Worm (Caenorhabditis elegans) whole organism, midembryonic: ENCODE results near the gene T10H4.4.
"Not testable (repeated sequence)": the region's sequence is repeated elsewhere in the genome, so short reads cannot be mapped to it uniquely, and the experiment has no call there.

ENCODE experiments used
- T22C8.4 ChIP-seq: fragments of 200-800 bp; sonication (Bioruptor generic); IDR thresholded peaks from 2 replicates; pipeline ENCODE4 v1.3.6; 2022; ENCODE audit warnings: missing genetic modification characterization, missing compliant biosample characterization
- cog-1 ChIP-seq: sonication (generic microtip); optimal IDR thresholded peaks from 2 replicates; lab custom pipeline; 2016; ENCODE audit warnings: missing genetic modification characterization, missing compliant biosample characterization
- flt-1 ChIP-seq: fragments of 200-800 bp; sonication (Bioruptor generic); IDR thresholded peaks from 2 replicates; pipeline ENCODE4 v1.3.6; 2022; ENCODE audit warnings: missing genetic modification characterization, missing compliant biosample characterization
- klf-2 ChIP-seq: fragments of 200-800 bp; sonication (Bioruptor generic); conservative IDR thresholded peaks from 2 replicates; pipeline ENCODE4 v1.3.6; 2022; ENCODE audit warnings: missing genetic modification reagents, missing genetic modification characterization, missing compliant biosample characterization
- med-1 ChIP-seq: sonication (generic microtip); optimal IDR thresholded peaks from 2 replicates; lab custom pipeline; 2017; ENCODE audit warnings: missing genetic modification characterization, mild to moderate bottlenecking, missing compliant biosample characterization, antibody characterized with exemption, missing genetic modification reagents; ENCODE audit not compliant: insufficient read depth
- ref-1 ChIP-seq: fragments of 200-800 bp; sonication (Bioruptor generic); conservative IDR thresholded peaks from 2 replicates; pipeline ENCODE4 v1.3.6; 2022; ENCODE audit warnings: missing genetic modification reagents, missing genetic modification characterization, missing compliant biosample characterization
- tab-1 ChIP-seq: fragments of 200-800 bp; sonication (Bioruptor generic); IDR thresholded peaks from 2 replicates; pipeline ENCODE4 v1.3.6; 2022; ENCODE audit warnings: missing genetic modification characterization, missing compliant biosample characterization
- ztf-23 ChIP-seq: fragments of 200-800 bp; sonication (Bioruptor generic); IDR thresholded peaks from 2 replicates; pipeline ENCODE4 v1.3.6; 2022; ENCODE audit warnings: missing genetic modification reagents, missing genetic modification characterization, missing compliant biosample characterization
- ztf-29 ChIP-seq: fragments of 200-800 bp; sonication (Bioruptor generic); IDR thresholded peaks from 2 replicates; pipeline ENCODE4 v1.3.6; 2022; ENCODE audit warnings: missing genetic modification reagents, missing genetic modification characterization, missing compliant biosample characterization

T10H4.4 gene

DNA sequence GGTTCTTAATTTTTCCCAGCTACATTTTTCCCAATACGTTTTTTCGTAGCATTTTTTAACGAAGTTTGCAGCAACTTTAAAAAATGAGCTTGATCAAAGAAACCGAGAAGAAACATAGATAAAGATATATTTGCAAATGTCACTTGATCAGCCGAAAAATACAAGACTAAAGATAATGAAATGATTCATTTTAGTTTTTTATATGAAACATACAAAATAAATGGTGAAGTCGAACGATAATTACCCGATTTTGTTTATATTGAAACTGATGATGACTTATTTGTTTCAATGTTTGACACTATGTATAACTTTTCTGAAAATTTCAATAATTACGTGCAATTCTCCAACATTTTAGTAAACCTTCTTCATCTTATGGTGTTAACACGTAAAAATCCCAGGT lies 3.9 kb downstream of the T10H4.4 start, which contains the start of gene srw-22:
Gene srw-22, plus strand, starts transcription at position 301 of the 400 bp plus-strand sequence.
- no peak for TF ChIP-seq klf-2
- no peak for TF ChIP-seq ztf-23 (GFP tag; lab: Robert Waterston, UW)
- TF ChIP-seq cog-1 (tag; lab: Kevin White, UChicago): no peak

DNA sequence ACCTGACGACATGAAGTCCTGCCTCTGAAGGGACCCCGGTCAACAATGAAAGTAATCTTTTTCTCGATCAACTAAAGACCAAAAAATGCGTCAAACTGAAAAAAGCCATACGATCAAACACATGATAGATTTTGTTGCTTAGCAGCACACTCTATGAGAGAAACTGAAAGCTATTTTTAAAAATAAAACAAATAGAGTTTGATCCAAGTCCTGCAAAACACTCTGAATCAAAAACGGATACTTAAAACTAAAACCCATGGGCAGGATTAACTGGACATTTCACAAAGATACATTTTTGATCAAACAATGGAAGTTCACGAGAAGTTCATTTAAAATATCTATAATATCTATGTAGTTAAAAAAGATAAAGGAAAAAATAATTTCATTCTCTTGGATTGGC lies 4.8 kb downstream of the T10H4.4 start, which contains the start of gene T10H4.13:
Gene T10H4.13, minus strand, starts transcription at position 101 of the 400 bp plus-strand sequence.
- no peak for TF ChIP-seq ref-1 (GFP tag; lab: Robert Waterston, UW)
- no peak for TF ChIP-seq cog-1 (tag; lab: Kevin White, UChicago)
- TF ChIP-seq ztf-23 (GFP tag; lab: Robert Waterston, UW): no peak
- no peak for TF ChIP-seq T22C8.4 (GFP tag; lab: Robert Waterston, UW)
- no peak for TF ChIP-seq ztf-29
- TF ChIP-seq med-1: no peak
- no peak for TF ChIP-seq tab-1 (GFP tag; lab: Robert Waterston, UW)
- TF ChIP-seq klf-2: no peak
- no peak for TF ChIP-seq flt-1 (GFP tag; lab: Robert Waterston, UW)

DNA sequence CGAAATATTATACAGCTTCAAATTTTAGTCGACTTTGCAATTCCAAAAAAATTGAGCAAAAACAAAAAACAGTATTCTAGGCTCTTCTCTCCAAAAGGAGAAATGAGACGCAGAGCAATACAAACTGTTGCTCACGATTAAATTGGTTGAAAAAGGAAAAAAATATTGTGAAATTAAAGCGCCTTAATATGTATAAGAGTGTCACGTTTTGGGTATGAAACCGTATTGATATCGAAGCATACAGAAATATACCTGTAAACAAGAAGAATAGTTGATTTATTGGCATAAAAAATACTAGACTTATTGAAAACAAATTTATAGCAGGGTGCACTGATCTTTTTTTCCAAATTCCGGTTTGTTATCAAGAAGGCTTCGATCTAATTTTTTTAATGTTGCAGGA lies 6.3 kb downstream of the T10H4.4 start, which contains the start of gene M01B2.13:
Gene M01B2.13, minus strand, starts transcription at position 101 of the 400 bp plus-strand sequence.
- TF ChIP-seq tab-1 (GFP tag; lab: Robert Waterston, UW) (no peak), cog-1 (tag; lab: Kevin White, UChicago) (no peak), ztf-23 (GFP tag; lab: Robert Waterston, UW) (no peak), T22C8.4 (GFP tag; lab: Robert Waterston, UW) (no peak), ref-1 (GFP tag; lab: Robert Waterston, UW) (no peak), klf-2 (no peak), med-1 (no peak), ztf-29 (no peak), flt-1 (GFP tag; lab: Robert Waterston, UW) (no peak)

DNA sequence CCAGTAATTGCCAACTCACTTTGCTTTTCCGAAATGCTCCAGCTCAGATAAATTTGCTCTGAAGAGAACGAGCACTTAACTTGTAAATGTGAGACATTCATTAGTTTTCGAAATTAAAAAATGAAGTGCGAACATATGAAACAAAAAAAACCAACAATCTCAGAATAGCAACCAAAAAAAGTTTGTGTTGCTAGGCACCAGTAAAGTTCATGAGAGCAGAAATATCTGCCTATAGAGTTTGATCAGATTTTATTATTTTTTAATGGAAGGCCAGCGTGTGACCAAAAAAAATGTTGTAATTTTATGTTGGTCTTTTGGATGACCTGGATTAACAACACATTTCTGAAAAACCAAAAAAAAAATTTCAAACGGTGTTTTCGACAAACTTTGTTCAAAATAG lies 8.0 kb downstream of the T10H4.4 start, which contains the start of gene M01B2.12:
Gene M01B2.12, minus strand, starts transcription at position 101 of the 400 bp plus-strand sequence.
- TF ChIP-seq flt-1 (GFP tag; lab: Robert Waterston, UW): no peak
- TF ChIP-seq ztf-29: no peak
- no peak for TF ChIP-seq klf-2
- TF ChIP-seq med-1: no peak
- no peak for TF ChIP-seq ref-1 (GFP tag; lab: Robert Waterston, UW)
- TF ChIP-seq cog-1 (tag; lab: Kevin White, UChicago): no peak
- TF ChIP-seq ztf-23 (GFP tag; lab: Robert Waterston, UW): no peak
- no peak for TF ChIP-seq tab-1 (GFP tag; lab: Robert Waterston, UW)
- no peak for TF ChIP-seq T22C8.4 (GFP tag; lab: Robert Waterston, UW)

DNA sequence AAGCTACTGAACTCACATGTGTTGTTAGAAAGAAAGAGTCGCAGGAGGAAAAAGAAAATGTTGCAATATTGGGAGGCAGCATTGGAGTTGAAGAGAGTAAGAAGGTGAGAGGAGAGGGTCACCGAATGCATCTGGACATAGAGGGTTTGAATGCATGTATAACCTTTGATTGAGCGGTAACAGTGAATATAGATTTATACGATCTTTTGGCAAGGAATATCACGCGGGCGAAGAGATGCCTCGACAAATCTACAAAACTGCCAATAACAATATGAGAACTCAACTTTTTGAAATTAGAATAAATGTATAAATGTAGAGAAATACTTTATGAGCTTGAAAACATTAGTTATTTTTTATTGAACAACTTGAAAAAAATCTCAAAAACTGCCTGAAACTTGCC lies 9.8 kb downstream of the T10H4.4 start, which contains the start of gene M01B2.10:
Gene M01B2.10, minus strand, starts transcription at position 101 of the 400 bp plus-strand sequence.
- TF ChIP-seq klf-2; flt-1 (GFP tag; lab: Robert Waterston, UW); tab-1 (GFP tag; lab: Robert Waterston, UW): not testable (repeated sequence)

DNA sequence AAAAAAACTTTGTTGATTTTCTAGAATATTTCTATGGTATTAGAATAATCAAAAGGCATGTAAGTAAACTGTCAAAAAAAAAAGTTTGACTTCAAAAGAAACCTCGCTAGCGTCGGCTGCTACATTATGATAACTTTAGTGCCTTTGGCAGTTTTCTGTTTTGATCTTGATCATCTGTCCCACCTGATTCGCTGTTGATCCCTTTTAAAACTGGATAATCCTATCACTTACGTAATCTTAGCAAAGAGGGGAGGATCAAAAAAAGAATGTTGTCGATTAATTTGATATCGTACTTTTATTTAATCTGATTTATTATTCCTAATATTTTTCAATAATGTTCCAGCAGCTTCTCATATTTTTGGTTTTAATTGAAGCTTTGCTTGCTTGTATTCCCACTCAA lies 12.3 kb downstream of the T10H4.4 start, which contains the start of gene M01B2.8:
Gene M01B2.8, plus strand, starts transcription at position 301 of the 400 bp plus-strand sequence.
- no peak for TF ChIP-seq cog-1 (tag; lab: Kevin White, UChicago)
- TF ChIP-seq ztf-23 (GFP tag; lab: Robert Waterston, UW): no peak
- TF ChIP-seq T22C8.4 (GFP tag; lab: Robert Waterston, UW): no peak

DNA sequence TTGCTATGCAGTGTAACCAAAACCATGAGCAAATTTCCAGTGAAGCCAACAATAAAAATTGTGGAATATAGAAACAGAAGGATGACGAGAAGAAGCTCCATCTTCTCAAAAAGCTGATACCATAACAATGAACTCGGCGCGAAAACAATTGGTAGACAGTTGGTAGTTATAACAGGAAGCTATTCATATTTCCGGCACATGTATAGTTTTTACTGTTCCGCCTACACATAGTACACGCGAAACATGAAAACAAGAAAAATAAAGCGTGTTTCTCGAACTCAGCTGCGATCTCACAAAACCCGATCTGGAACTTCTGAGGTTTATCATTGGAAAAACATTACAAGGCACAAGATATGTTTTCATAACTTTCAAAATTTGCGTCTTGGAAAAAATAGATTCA lies 13.1 kb downstream of the T10H4.4 start, which contains the start of gene srsx-37:
Gene srsx-37, minus strand, starts transcription at position 101 of the 400 bp plus-strand sequence.
- TF ChIP-seq flt-1 (GFP tag; lab: Robert Waterston, UW): no peak
- no peak for TF ChIP-seq ztf-29
- no peak for TF ChIP-seq tab-1 (GFP tag; lab: Robert Waterston, UW)
- no peak for TF ChIP-seq ztf-23 (GFP tag; lab: Robert Waterston, UW)

DNA sequence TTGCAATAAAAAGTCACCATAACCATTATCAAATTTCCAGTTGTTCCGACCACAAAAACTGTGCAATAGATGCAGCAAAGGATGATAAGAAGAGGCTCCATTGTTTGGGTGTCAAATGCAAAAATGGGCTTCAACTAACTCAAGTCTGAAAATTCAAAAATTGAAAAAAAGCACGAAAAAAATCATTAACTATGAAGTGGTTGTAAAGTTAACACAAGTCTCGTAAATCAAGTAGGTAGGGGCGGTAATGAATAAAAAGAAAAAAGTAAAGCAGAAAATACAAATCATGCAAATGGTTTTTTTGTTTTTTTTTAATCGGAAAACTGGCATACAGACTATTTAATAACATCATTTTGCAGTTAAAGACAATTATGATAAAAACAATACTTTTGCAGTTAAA lies 15.5 kb downstream of the T10H4.4 start, which contains the start of gene srsx-39:
Gene srsx-39, minus strand, starts transcription at position 101 of the 400 bp plus-strand sequence.
- not testable (repeated sequence) for TF ChIP-seq ztf-23, ref-1, flt-1 (GFP tag; lab: Robert Waterston, UW)

DNA sequence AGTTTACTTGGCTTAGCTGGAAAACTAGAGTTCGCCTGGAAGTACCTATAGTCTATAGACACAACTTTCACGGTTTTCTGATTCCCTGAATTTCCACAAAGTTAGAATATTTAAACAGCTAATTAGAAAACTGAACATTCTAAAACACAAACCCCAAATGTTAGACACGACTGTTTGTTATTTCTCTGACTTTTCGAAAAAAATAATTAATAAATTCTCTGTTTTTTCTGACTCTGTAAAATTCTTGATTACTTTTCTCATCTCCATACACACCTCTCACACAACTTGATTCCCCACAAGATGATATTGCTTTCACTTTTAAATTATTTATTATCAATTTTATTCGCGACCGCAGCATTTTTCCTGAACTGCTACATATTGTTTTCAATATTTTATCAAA lies 18.6 kb downstream of the T10H4.4 start, which contains the start of gene srbc-75:
Gene srbc-75, plus strand, starts transcription at position 301 of the 400 bp plus-strand sequence.
- no peak for TF ChIP-seq cog-1 (tag; lab: Kevin White, UChicago)
- TF ChIP-seq med-1: no peak
- TF ChIP-seq klf-2: no peak
- no peak for TF ChIP-seq ztf-23 (GFP tag; lab: Robert Waterston, UW)
- no peak for TF ChIP-seq T22C8.4 (GFP tag; lab: Robert Waterston, UW)
- TF ChIP-seq tab-1 (GFP tag; lab: Robert Waterston, UW): no peak

DNA sequence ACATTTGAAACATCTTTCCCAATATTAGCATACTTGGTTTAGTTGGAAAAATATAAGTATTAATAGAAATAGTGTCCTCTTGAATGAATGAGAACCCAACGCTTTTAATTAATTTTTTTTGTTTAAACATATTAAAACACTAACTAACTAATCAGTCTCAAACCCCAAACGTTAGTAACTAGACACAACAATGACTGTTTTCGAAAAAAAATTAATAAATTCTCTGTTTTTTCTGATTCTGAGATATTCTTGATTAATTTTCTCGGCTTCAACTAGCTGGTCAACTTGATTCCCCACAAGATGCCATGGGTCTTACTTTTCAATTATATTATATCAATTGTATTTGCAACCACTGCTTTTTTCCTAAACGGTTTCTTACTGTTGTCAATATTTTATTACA lies 20.1 kb downstream of the T10H4.4 start, which contains the start of gene srbc-76:
Gene srbc-76, plus strand, starts transcription at position 301 of the 400 bp plus-strand sequence.
- TF ChIP-seq klf-2 (no peak), tab-1 (GFP tag; lab: Robert Waterston, UW) (no peak), ztf-23 (GFP tag; lab: Robert Waterston, UW) (no peak), cog-1 (tag; lab: Kevin White, UChicago) (no peak), T22C8.4 (GFP tag; lab: Robert Waterston, UW) (no peak), ref-1 (GFP tag; lab: Robert Waterston, UW) (no peak), ztf-29 (no peak), flt-1 (GFP tag; lab: Robert Waterston, UW) (no peak), med-1 (no peak)
